Worm (Caenorhabditis elegans) whole organism, young adult: Measurements from ENCODE around the gene srab-13.

Experiments used
- B0035.1 ChIP-seq: sonication (generic microtip); optimal IDR thresholded peaks from 2 replicates; lab custom pipeline; 2016; ENCODE audit warnings: missing genetic modification characterization, mild to moderate bottlenecking, missing compliant biosample characterization, missing genotype, missing genetic modification reagents
- B0261.1 ChIP-seq: sonication (generic microtip); optimal IDR thresholded peaks from 2 replicates; lab custom pipeline; 2016; ENCODE audit warnings: mild to moderate bottlenecking, missing genetic modification characterization, moderate library complexity, missing compliant biosample characterization
- B0336.3 ChIP-seq: fragments of 200-800 bp; sonication (Bioruptor generic); IDR thresholded peaks from 2 replicates; pipeline ENCODE4 v1.3.6; 2022; ENCODE audit warnings: missing genetic modification characterization, missing compliant biosample characterization
- F33H1.4 ChIP-seq: fragments of 200-800 bp; sonication (Bioruptor generic); IDR thresholded peaks from 2 replicates; pipeline ENCODE4 v1.3.6; 2022; ENCODE audit warnings: missing genetic modification reagents, missing genetic modification characterization, missing compliant biosample characterization
- F49E8.2 ChIP-seq: sonication (generic microtip); optimal IDR thresholded peaks from 3 replicates; lab custom pipeline; 2017; ENCODE audit warnings: missing genetic modification characterization, mild to moderate bottlenecking, missing compliant biosample characterization, antibody characterized with exemption, moderate library complexity; ENCODE audit not compliant: insufficient read depth
- F52B5.7 ChIP-seq: sonication (generic microtip); optimal IDR thresholded peaks from 2 replicates; lab custom pipeline; 2016; ENCODE audit warnings: mild to moderate bottlenecking, missing genetic modification characterization, missing compliant biosample characterization
- T07F8.4 ChIP-seq: sonication (generic microtip); optimal IDR thresholded peaks from 2 replicates; lab custom pipeline; 2016; ENCODE audit warnings: mild to moderate bottlenecking, missing genetic modification characterization, moderate library complexity, missing compliant biosample characterization
- T26A5.8 ChIP-seq: sonication (generic microtip); optimal IDR thresholded peaks from 2 replicates; lab custom pipeline; 2016; ENCODE audit warnings: missing genetic modification characterization, missing compliant biosample characterization
- Y67H2A.10 ChIP-seq: fragments of 200-800 bp; sonication (Bioruptor generic); conservative IDR thresholded peaks from 2 replicates; pipeline ENCODE4 v1.3.6; 2022; ENCODE audit warnings: missing genetic modification reagents, missing genetic modification characterization, missing compliant biosample characterization
- Y95B8A.8 ChIP-seq: fragments of 200-800 bp; sonication (Bioruptor generic); IDR thresholded peaks from 2 replicates; pipeline ENCODE4 v1.3.6; 2022; ENCODE audit warnings: missing genetic modification reagents, missing genetic modification characterization, missing compliant biosample characterization
- ama-1 ChIP-seq, 3 experiments: fragments of 150-350 bp in 1 of 3; sonication (generic microtip) in 2 of 3; optimal IDR thresholded peaks; 2 replicates each; lab custom pipeline; 2014 to 2018; ENCODE audit warnings: missing biosample characterization in 2 of 3, missing genetic modification characterization in 2 of 3, missing genetic modification reagents in 2 of 3
- attf-3 ChIP-seq: fragments of 200-800 bp; sonication (Bioruptor generic); conservative IDR thresholded peaks from 2 replicates; pipeline ENCODE4 v1.3.6; 2022; ENCODE audit warnings: missing genetic modification reagents, missing genetic modification characterization, missing compliant biosample characterization
- ccch-3 ChIP-seq: fragments of 200-800 bp; sonication (Bioruptor generic); optimal IDR thresholded peaks from 2 replicates; lab custom pipeline; 2018; ENCODE audit warnings: mild to moderate bottlenecking, missing genetic modification characterization, missing compliant biosample characterization
- cebp-2 ChIP-seq: fragments of 200-800 bp; sonication (Bioruptor generic); IDR thresholded peaks from 2 replicates; pipeline ENCODE4 v1.3.6; 2022; ENCODE audit warnings: missing genetic modification characterization, missing compliant biosample characterization
- ceh-79 ChIP-seq: sonication (generic microtip); optimal IDR thresholded peaks from 2 replicates; lab custom pipeline; 2017; ENCODE audit warnings: mild to moderate bottlenecking, missing genetic modification characterization, missing compliant biosample characterization
- chd-7 ChIP-seq: sonication (generic microtip); optimal IDR thresholded peaks from 2 replicates; lab custom pipeline; 2016; ENCODE audit warnings: mild to moderate bottlenecking, missing genetic modification characterization, moderate library complexity, missing compliant biosample characterization
- dox-1 ChIP-seq: fragments of 200-800 bp; sonication (Bioruptor generic); IDR thresholded peaks from 2 replicates; pipeline ENCODE4 v1.3.6; 2022; ENCODE audit warnings: missing genetic modification reagents, missing genetic modification characterization, missing compliant biosample characterization
- egrh-3 ChIP-seq: fragments of 200-800 bp; sonication (Bioruptor generic); IDR thresholded peaks from 2 replicates; pipeline ENCODE4 v1.3.6; 2022; ENCODE audit warnings: missing genetic modification reagents, missing genetic modification characterization, missing compliant biosample characterization
- fkh-3 ChIP-seq: sonication (generic microtip); optimal IDR thresholded peaks from 2 replicates; lab custom pipeline; 2016; ENCODE audit warnings: mild to moderate bottlenecking, missing genetic modification characterization, missing compliant biosample characterization
- hlh-26 ChIP-seq: fragments of 200-800 bp; sonication (Bioruptor generic); conservative IDR thresholded peaks from 2 replicates; pipeline ENCODE4 v1.3.6; 2022; ENCODE audit warnings: missing genetic modification reagents, missing genetic modification characterization, missing compliant biosample characterization
- lag-1 ChIP-seq: fragments of 200-800 bp; sonication (Bioruptor generic); IDR thresholded peaks from 2 replicates; pipeline ENCODE4 v1.3.6; 2022; ENCODE audit warnings: missing genetic modification reagents, missing genetic modification characterization, missing compliant biosample characterization
- lin-26 ChIP-seq: fragments of 200-800 bp; sonication (Bioruptor generic); IDR thresholded peaks from 2 replicates; pipeline ENCODE4 v1.3.6; 2022; ENCODE audit warnings: missing genetic modification reagents, missing genetic modification characterization, missing compliant biosample characterization
- lir-1 ChIP-seq: fragments of 200-800 bp; sonication (Bioruptor generic); conservative IDR thresholded peaks from 2 replicates; pipeline ENCODE4 v1.3.6; 2022; ENCODE audit warnings: missing genetic modification reagents, missing genetic modification characterization, missing compliant biosample characterization
- lsy-27 ChIP-seq: sonication (generic microtip); optimal IDR thresholded peaks from 2 replicates; lab custom pipeline; 2017; ENCODE audit warnings: missing genetic modification characterization, mild to moderate bottlenecking, missing compliant biosample characterization, antibody characterized with exemption, missing genotype, borderline replicate concordance; ENCODE audit not compliant: insufficient read depth
- madf-8 ChIP-seq: fragments of 200-800 bp; sonication (Bioruptor generic); conservative IDR thresholded peaks from 2 replicates; pipeline ENCODE4 v1.3.6; 2022; ENCODE audit warnings: missing genetic modification reagents, missing genetic modification characterization, missing compliant biosample characterization
- mxl-1 ChIP-seq: sonication (generic microtip); optimal IDR thresholded peaks from 2 replicates; lab custom pipeline; 2016; ENCODE audit warnings: missing genetic modification characterization, missing compliant biosample characterization
- nfya-1 ChIP-seq: sonication (generic microtip); optimal IDR thresholded peaks from 2 replicates; lab custom pipeline; 2017; ENCODE audit warnings: antibody characterized with exemption, missing compliant biosample characterization, missing genetic modification characterization, borderline replicate concordance; ENCODE audit not compliant: insufficient read depth
- nfya-2 ChIP-seq: fragments of 200-800 bp; sonication (Bioruptor generic); IDR thresholded peaks from 2 replicates; pipeline ENCODE4 v1.3.6; 2022; ENCODE audit warnings: missing genetic modification reagents, missing genetic modification characterization, missing compliant biosample characterization
- nhr-80 ChIP-seq: sonication (generic microtip); optimal IDR thresholded peaks from 2 replicates; lab custom pipeline; 2016; ENCODE audit warnings: missing genetic modification characterization, missing compliant biosample characterization
- nhr-90 ChIP-seq: sonication (generic microtip); optimal IDR thresholded peaks from 2 replicates; lab custom pipeline; 2016; ENCODE audit warnings: missing genotype, mild to moderate bottlenecking, missing genetic modification characterization, missing compliant biosample characterization
- pha-4 ChIP-seq: fragments of 150-350 bp; sonication (generic microtip); optimal IDR thresholded peaks from 2 replicates; lab custom pipeline; 2014; ENCODE audit warnings: missing biosample characterization, missing genetic modification reagents, missing genetic modification characterization
- repo-1 ChIP-seq: sonication (generic microtip); optimal IDR thresholded peaks from 2 replicates; lab custom pipeline; 2017; ENCODE audit warnings: mild to moderate bottlenecking, missing genetic modification characterization, missing compliant biosample characterization
- snpc-3.4 ChIP-seq: sonication (generic microtip); optimal IDR thresholded peaks from 2 replicates; lab custom pipeline; 2017; ENCODE audit warnings: missing genetic modification characterization, mild to moderate bottlenecking, missing compliant biosample characterization, antibody characterized with exemption, moderate library complexity, missing genotype, missing genetic modification reagents
- tbx-9 ChIP-seq: sonication (generic microtip); optimal IDR thresholded peaks from 2 replicates; lab custom pipeline; 2016; ENCODE audit warnings: borderline replicate concordance, missing genetic modification characterization, inconsistent platforms, missing compliant biosample characterization
- tlf-1 ChIP-seq: fragments of 200-800 bp; sonication (Bioruptor generic); optimal IDR thresholded peaks from 2 replicates; lab custom pipeline; 2018; ENCODE audit warnings: mild to moderate bottlenecking, missing genetic modification characterization, missing compliant biosample characterization
- zfh-2 ChIP-seq: fragments of 200-800 bp; sonication (Bioruptor generic); conservative IDR thresholded peaks from 2 replicates; pipeline ENCODE4 v1.3.6; 2022; ENCODE audit warnings: missing genetic modification reagents, missing genetic modification characterization, missing compliant biosample characterization
- zim-3 ChIP-seq: sonication (generic microtip); optimal IDR thresholded peaks from 2 replicates; lab custom pipeline; 2017; ENCODE audit warnings: mild to moderate bottlenecking, missing genetic modification characterization, moderate library complexity, missing compliant biosample characterization
- ztf-18 ChIP-seq: sonication (generic microtip); optimal IDR thresholded peaks from 2 replicates; lab custom pipeline; 2016; ENCODE audit warnings: missing genotype, mild to moderate bottlenecking, missing genetic modification characterization, missing compliant biosample characterization
- ztf-25 ChIP-seq: fragments of 200-800 bp; sonication (Bioruptor generic); IDR thresholded peaks from 2 replicates; pipeline ENCODE4 v1.3.6; 2022; ENCODE audit warnings: missing genetic modification reagents, missing genetic modification characterization, missing compliant biosample characterization
- ztf-28 ChIP-seq: fragments of 200-800 bp; sonication (Bioruptor generic); IDR thresholded peaks from 2 replicates; pipeline ENCODE4 v1.3.6; 2022; ENCODE audit warnings: missing genetic modification reagents, missing genetic modification characterization, missing compliant biosample characterization

Gene srab-13

DNA sequence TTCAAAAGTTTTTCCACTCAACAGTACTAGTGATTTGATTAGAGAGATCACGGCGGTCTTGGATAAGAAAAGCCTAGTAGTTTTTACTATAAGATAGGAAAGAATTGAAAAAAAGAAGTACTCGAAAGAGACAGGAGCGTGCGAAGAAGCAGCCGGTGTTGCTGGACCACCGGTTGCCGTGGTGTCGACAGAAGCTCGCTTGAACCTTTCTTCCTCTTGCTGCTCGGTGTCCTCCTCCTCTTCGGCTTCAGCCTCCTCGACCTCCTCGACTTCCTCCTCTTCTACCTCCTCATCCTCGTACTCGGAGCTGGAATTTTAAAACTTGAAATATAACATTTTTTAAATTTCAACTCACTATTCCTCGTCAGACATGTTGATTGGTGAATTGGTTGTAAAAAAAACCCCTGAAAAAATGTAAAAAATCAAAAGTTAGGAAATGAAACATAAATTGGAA lies 35.1 kb downstream of the srab-13 start, which contains the start of gene tnt-4:
TSS of gene tnt-4 (minus strand) at position 404 of the 454 bp plus-strand sequence.
- peak; percentile 55 for TF ChIP-seq zfh-2 (GFP tag; lab: Robert Waterston, UW)
- no peak for TF ChIP-seq pha-4 (tag; lab: Kevin White, UChicago)

ce11 chrV:1991381-1991780 lies 36.3 kb downstream of the srab-13 start:
- TF ChIP-seq ztf-28 (GFP tag; lab: Robert Waterston, UW) (no peak), mxl-1 (no peak), T07F8.4 (tag; lab: Kevin White, UChicago) (no peak), B0336.3 (no peak), egrh-3 (GFP tag; lab: Robert Waterston, UW) (peak; percentile 70), snpc-3.4 (tag; lab: Kevin White, UChicago) (no peak), lir-1 (no peak), Y95B8A.8 (GFP tag; lab: Robert Waterston, UW) (no peak), ztf-18 (no peak), cebp-2 (GFP tag; lab: Robert Waterston, UW) (no peak), nfya-2 (GFP tag; lab: Robert Waterston, UW) (no peak), nhr-90 (tag; lab: Kevin White, UChicago) (no peak), ztf-25 (GFP tag; lab: Robert Waterston, UW) (no peak), B0035.1 (no peak), T26A5.8 (tag; lab: Kevin White, UChicago) (no peak), zfh-2 (GFP tag; lab: Robert Waterston, UW) (peak; percentile 84), tlf-1 (GFP tag; lab: Kevin White, UChicago) (no peak), fkh-3 (tag; lab: Kevin White, UChicago) (no peak), B0261.1 (tag; lab: Kevin White, UChicago) (no peak), repo-1 (tag; lab: Kevin White, UChicago) (no peak), lin-26 (0 out of 2 replicates have a peak, but pooled peaks have one; percentile 32), attf-3 (GFP tag; lab: Robert Waterston, UW) (no peak)

ce11 chrV:1989220-1989619 lies 38.5 kb downstream of the srab-13 start:
- no peak for TF ChIP-seq mxl-1
- TF ChIP-seq nhr-80 = peak; percentile 42

ce11 chrV:1986954-1987353 lies 40.7 kb downstream of the srab-13 start, which contains the start of gene T08B1.1:
T08B1.1 (minus strand) TSS chrV:1987045.
- peak; percentile 64 for TF ChIP-seq nhr-80
- no peak for TF ChIP-seq tbx-9 (tag; lab: Kevin White, UChicago)
- TF ChIP-seq, all 124 proteins: peak for 1

- TF ChIP-seq lag-1 (GFP tag; lab: Robert Waterston, UW) = no peak
- no peak for TF ChIP-seq ceh-79
- no peak for TF ChIP-seq T26A5.8 (tag; lab: Kevin White, UChicago)
- no peak for TF ChIP-seq zim-3 (tag; lab: Kevin White, UChicago)
- no peak for TF ChIP-seq B0035.1
- no peak for TF ChIP-seq nfya-1 (tag; lab: Kevin White, UChicago)
- no peak for TF ChIP-seq F49E8.2 (tag; lab: Kevin White, UChicago)
- TF ChIP-seq T07F8.4 (tag; lab: Kevin White, UChicago) = no peak
Observed at ce11 chrV:1978968-1979367, 48.7 kb downstream of the srab-13 start, which contains the start of gene T08B1.4. T08B1.4 (plus strand) TSS chrV:1979268.

ce11 chrV:1975049-1975448 lies 52.6 kb downstream of the srab-13 start, which contains the start of gene fbxa-201:
fbxa-201 (plus strand) TSS chrV:1975349.
- no peak for TF ChIP-seq madf-8
- no peak for TF ChIP-seq chd-7 (tag; lab: Kevin White, UChicago)
- TF ChIP-seq lsy-27 (tag; lab: Kevin White, UChicago) = no peak
- TF ChIP-seq F52B5.7 (tag; lab: Kevin White, UChicago) = no peak
- TF ChIP-seq ama-1 (optimal IDR thresholded peaks at IDR 0.05; lab: Kevin White, UChicago) = no peak
- TF ChIP-seq ama-1 (GFP tag; optimal IDR thresholded peaks at IDR 0.05; lab: Kevin White, UChicago) = no peak
- no peak for TF ChIP-seq hlh-26 (GFP tag; lab: Robert Waterston, UW)
- TF ChIP-seq mxl-1 = no peak
- no peak for TF ChIP-seq F33H1.4
- no peak for TF ChIP-seq ccch-3
- no peak for TF ChIP-seq Y67H2A.10 (GFP tag; lab: Robert Waterston, UW)
- no peak for TF ChIP-seq dox-1 (GFP tag; lab: Robert Waterston, UW)
